Worm (Caenorhabditis elegans): ENCODE data around the gene C05D12.4.

C05D12.4 gene

ce11 chrII:11431584-11431983 is at the start of gene C05D12.4:
Gene C05D12.4 (plus strand): TSS chrII:11431884.
- TF ChIP-seq him-1 (tag; optimal IDR thresholded peaks at IDR 0.05) (no peak), W03F9.2 (tag; optimal IDR thresholded peaks at IDR 0.05) (no peak), dao-5 (tag; optimal IDR thresholded peaks at IDR 0.05) (no peak)

DNA sequence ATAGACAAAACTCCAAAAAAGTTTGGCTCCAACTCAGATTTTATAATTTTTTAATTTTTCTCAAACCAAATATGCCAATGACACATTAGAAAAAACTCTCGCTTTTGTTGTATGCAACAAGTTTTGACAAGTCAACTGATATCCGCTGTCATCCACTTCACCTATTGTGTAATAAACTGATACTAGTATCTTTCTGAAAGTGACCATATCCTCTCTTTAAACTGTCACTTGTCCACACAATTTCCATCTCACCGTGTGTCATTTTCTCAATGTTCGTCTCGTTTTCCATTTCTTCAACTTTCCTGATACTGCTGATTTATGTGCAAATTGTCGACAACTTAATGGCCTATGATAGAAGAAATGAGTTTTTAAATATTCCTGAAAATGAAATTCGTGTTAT is 48.6 kb upstream of the C05D12.4 start, which contains the start of the genes C33B4.5 and C33B4.4:
C33B4.5 (plus strand) TSS at position 270 of the 400 bp plus-strand sequence.
C33B4.4 (minus strand) TSS at position 385 of the 400 bp plus-strand sequence.
- no peak for TF ChIP-seq him-1 (tag; optimal IDR thresholded peaks at IDR 0.05)
- no peak for TF ChIP-seq dao-5 (tag; optimal IDR thresholded peaks at IDR 0.05)
- TF ChIP-seq W03F9.2 (tag; optimal IDR thresholded peaks at IDR 0.05) = no peak

DNA sequence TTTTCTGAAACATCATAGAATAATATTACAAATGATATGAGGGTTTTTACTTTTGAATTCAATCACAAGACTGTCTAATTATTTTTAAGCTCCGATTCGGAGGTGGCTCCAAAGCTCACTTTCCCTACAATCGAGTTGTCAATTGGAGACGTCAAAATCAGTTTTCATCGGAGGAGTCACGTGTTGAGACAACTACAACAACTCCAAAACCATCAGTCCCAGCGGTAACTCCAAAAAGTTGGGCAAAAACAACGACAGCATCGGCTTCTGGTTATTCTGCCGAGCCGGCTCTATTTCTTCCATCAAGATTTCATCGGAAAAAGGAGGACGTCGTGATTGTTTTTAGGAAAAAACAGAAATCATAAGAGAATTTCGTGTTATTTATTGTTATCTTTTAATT is 47.6 kb upstream of the C05D12.4 start:
- TF ChIP-seq dao-5 (tag; optimal IDR thresholded peaks at IDR 0.05) (no peak), W03F9.2 (tag; optimal IDR thresholded peaks at IDR 0.05) (no peak), him-1 (tag; optimal IDR thresholded peaks at IDR 0.05) (no peak)

- TF ChIP-seq W03F9.2 (tag; optimal IDR thresholded peaks at IDR 0.05) (no peak), dao-5 (tag; optimal IDR thresholded peaks at IDR 0.05) (no peak), him-1 (tag; optimal IDR thresholded peaks at IDR 0.05) (no peak)
Measured at ce11 chrII:11386950-11387349, 44.7 kb upstream of the C05D12.4 start.

- TF ChIP-seq dao-5 (tag; optimal IDR thresholded peaks at IDR 0.05) (no peak), W03F9.2 (tag; optimal IDR thresholded peaks at IDR 0.05) (no peak), him-1 (tag; optimal IDR thresholded peaks at IDR 0.05) (no peak)
Measured at ce11 chrII:11390865-11391264, 40.8 kb upstream of the C05D12.4 start, which contains the start of gene shn-1. Gene shn-1 (minus strand): TSS chrII:11390965.

DNA sequence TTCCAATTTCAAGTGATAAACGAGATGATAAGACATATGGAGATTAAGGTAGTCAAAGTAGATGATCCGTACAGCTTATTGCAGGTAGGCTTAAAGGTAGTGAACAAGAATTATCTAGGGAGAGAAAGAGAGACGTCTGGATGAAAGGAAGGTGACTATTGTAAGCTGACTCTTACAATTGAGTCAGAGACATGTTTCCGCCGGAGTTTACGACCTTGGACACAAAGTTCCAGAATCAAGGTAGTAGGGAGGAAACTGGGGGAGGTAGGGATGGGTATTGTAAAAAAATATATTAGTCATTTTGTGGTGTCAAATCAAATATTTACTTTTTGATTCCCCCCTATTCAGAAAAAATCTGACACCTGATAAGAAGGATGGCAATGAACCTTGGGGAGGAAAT is 39.3 kb upstream of the C05D12.4 start:
- no peak for TF ChIP-seq dao-5 (tag; optimal IDR thresholded peaks at IDR 0.05)
- no peak for TF ChIP-seq him-1 (tag; optimal IDR thresholded peaks at IDR 0.05)
- TF ChIP-seq W03F9.2 (tag; optimal IDR thresholded peaks at IDR 0.05) = no peak

DNA sequence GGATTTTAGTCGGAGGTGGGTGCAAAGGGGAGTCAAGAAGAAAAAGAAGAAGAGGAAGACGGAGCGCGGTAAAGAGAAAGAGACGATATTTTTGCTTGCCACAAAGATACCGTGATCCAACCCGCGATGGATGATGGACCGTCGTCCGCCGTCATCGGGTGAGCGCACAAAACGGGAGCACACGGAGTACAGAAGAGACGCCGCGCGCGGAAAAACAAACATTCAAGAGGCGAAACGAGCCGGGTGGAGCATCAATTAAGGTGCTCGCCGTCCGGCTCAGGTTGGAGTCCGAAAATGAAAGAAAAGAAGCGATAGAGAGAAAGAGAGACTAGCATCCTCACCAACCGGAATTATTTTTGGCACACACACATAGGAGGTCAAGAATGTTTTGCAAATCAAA is 37.9 kb upstream of the C05D12.4 start:
- TF ChIP-seq him-1 (tag; optimal IDR thresholded peaks at IDR 0.05) = no peak
- TF ChIP-seq dao-5 (tag; optimal IDR thresholded peaks at IDR 0.05) = no peak
- no peak for TF ChIP-seq W03F9.2 (tag; optimal IDR thresholded peaks at IDR 0.05)

- TF ChIP-seq dao-5 (tag; optimal IDR thresholded peaks at IDR 0.05) (no peak), him-1 (tag; optimal IDR thresholded peaks at IDR 0.05) (no peak), W03F9.2 (tag; optimal IDR thresholded peaks at IDR 0.05) (no peak)
Measured at ce11 chrII:11396217-11396616, 35.5 kb upstream of the C05D12.4 start.

ce11 chrII:11398787-11399186 is 32.9 kb upstream of the C05D12.4 start:
- TF ChIP-seq him-1 (tag; optimal IDR thresholded peaks at IDR 0.05) (no peak), W03F9.2 (tag; optimal IDR thresholded peaks at IDR 0.05) (no peak), dao-5 (tag; optimal IDR thresholded peaks at IDR 0.05) (no peak)

DNA sequence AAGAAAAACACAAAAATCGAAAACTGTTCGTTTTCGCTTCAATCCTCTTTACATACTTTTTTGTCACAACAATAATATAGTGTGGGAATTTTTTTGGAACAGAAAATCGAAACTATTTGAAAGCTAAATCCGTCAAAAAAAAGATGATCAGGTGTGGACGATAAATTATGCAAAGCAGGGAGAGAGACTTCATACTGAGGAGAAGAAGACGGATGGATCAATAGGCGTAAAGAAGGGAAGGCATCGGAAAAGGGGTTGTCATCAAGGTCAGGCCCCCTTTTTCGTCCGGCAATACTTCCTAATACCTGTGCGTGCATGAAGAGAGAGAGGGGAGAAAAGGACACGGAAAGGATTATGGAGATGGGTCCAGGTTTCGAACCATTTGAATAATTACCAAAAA is 31.3 kb upstream of the C05D12.4 start:
- TF ChIP-seq him-1 (tag; optimal IDR thresholded peaks at IDR 0.05) (no peak), dao-5 (tag; optimal IDR thresholded peaks at IDR 0.05) (no peak), W03F9.2 (tag; optimal IDR thresholded peaks at IDR 0.05) (no peak)

- TF ChIP-seq dao-5 (tag; optimal IDR thresholded peaks at IDR 0.05) (no peak), him-1 (tag; optimal IDR thresholded peaks at IDR 0.05) (no peak), W03F9.2 (tag; optimal IDR thresholded peaks at IDR 0.05) (no peak)
Measured at ce11 chrII:11409678-11410133, 22.0 kb upstream of the C05D12.4 start, which contains the start of gene C05D12.7. Gene C05D12.7 (plus strand): TSS chrII:11410083.

DNA sequence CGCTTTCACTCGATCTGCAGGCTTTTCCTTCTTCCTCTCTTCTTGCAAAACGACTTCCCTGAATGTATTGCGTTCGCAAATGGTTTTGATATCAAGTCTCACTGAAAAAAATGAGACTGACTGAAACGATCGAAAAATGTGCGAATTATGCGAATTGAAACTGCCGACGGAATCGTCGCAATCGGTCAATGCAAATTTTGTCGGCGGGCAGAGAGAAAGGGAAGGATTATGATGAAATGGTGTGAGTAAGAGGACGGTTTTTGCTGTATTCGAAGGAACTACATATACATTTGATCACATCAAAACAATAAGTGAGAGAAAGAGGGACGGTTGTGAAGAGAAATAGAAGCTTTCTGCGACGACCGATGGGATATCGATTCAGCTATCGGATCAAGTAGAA is 16.0 kb upstream of the C05D12.4 start, which contains the start of gene C05D12.1:
C05D12.1 (minus strand) TSS at position 101 of the 400 bp plus-strand sequence.
- no peak for TF ChIP-seq dao-5 (tag; optimal IDR thresholded peaks at IDR 0.05)
- no peak for TF ChIP-seq W03F9.2 (tag; optimal IDR thresholded peaks at IDR 0.05)
- no peak for TF ChIP-seq him-1 (tag; optimal IDR thresholded peaks at IDR 0.05)

DNA sequence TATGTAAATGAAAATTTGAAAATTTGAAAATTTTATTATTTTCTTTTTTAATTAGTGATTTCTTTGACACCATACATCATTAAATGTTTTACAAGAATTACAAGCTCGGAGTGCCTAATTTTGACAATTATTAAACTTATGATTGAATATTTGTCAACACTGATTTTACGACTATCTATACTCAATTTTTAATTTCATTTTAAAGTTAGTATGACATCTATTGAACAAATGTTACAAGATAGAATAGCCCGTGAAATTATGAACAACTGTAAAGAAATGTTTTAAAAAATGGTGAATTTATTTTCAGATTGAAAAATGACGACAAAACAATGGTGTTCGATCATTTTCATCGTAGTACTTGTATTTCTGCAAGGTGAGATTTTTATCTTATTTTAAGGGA is 13.7 kb upstream of the C05D12.4 start, which contains the start of gene C05D12.2:
C05D12.2 (plus strand) TSS at position 301 of the 400 bp plus-strand sequence.
- TF ChIP-seq W03F9.2 (tag; optimal IDR thresholded peaks at IDR 0.05) = no peak
- no peak for TF ChIP-seq dao-5 (tag; optimal IDR thresholded peaks at IDR 0.05)
- TF ChIP-seq him-1 (tag; optimal IDR thresholded peaks at IDR 0.05) = no peak

ce11 chrII:11418476-11418875 is 13.2 kb upstream of the C05D12.4 start:
- peak; percentile 2 for TF ChIP-seq W03F9.2 (tag; optimal IDR thresholded peaks at IDR 0.05)
- no peak for TF ChIP-seq him-1 (tag; optimal IDR thresholded peaks at IDR 0.05)

DNA sequence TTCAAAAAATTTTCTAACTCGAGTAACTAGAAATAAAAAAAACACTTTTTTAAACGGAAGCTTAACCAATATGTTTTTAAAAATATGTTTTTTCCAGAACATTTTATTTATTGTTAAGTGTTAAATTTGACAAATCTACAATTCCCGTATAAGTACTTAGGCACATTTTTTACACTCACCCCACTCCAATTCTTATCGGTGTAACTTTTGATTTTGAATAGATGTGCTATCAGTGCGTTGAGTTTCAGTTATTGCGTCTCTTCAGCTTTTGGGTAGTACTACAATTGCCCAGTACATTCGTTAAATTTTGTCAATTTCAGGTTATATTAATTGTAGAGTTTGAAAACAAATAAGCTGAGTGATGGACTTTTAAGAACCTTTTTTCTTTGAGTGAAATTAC is 7.7 kb upstream of the C05D12.4 start:
- TF ChIP-seq W03F9.2 (tag; optimal IDR thresholded peaks at IDR 0.05) (no peak), him-1 (tag; optimal IDR thresholded peaks at IDR 0.05) (no peak), dao-5 (tag; optimal IDR thresholded peaks at IDR 0.05) (no peak)
